Worm (Caenorhabditis elegans): ENCODE results near the gene eif-3.K.

DNA sequence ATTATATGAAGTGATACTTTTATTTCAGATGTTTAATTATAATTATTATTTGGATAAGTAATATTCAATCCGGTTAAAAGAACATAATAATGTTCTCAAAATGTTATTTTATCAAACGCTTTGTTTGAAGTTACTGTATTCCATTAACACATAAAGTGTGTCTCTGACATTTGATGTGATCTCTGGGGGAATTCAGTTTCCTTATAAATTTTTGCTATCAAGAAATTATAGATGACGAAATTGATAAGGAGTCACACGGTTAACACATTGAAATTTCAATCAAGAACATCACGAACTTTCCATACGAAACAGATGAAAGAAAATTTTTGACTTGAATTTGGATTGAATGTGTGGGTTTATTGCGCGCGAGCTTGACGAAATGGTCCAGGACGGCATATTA, 32.1 kb upstream of the eif-3.K start:
- no peak for TF ChIP-seq pha-4 (tag; optimal IDR thresholded peaks at IDR 0.05)
- TF ChIP-seq ztf-11 (tag; optimal IDR thresholded peaks at IDR 0.05): no peak

Measured in whole organism, mixed stage, embryonic.